Worm (Caenorhabditis elegans) whole organism, mixed stage, embryonic: ENCODE results near the gene txt-6.

Experiments used
- ces-1 ChIP-seq: fragments of 150-350 bp; optimal IDR thresholded peaks from 2 replicates; lab custom pipeline; 2014; ENCODE audit warnings: missing biosample characterization, missing genetic modification reagents, missing genetic modification characterization
- elt-1 ChIP-seq: sonication (generic microtip); optimal IDR thresholded peaks from 2 replicates; lab custom pipeline; 2017; ENCODE audit warnings: missing genetic modification characterization, mild to moderate bottlenecking, missing compliant biosample characterization, antibody characterized with exemption, moderate library complexity, borderline replicate concordance; ENCODE audit not compliant: insufficient read depth
- lin-13 ChIP-seq: fragments of 150-350 bp; optimal IDR thresholded peaks from 2 replicates; lab custom pipeline; 2014; ENCODE audit warnings: missing biosample characterization, missing genetic modification characterization
- lin-32 ChIP-seq: fragments of 200-800 bp; sonication (Bioruptor generic); optimal IDR thresholded peaks from 2 replicates; lab custom pipeline; 2018; ENCODE audit warnings: mild to moderate bottlenecking, missing genetic modification characterization, missing compliant biosample characterization
- lsy-2 ChIP-seq: fragments of 150-350 bp; optimal IDR thresholded peaks from 2 replicates; lab custom pipeline; 2014; ENCODE audit warnings: missing biosample characterization, missing genetic modification characterization
- mep-1 ChIP-seq: fragments of 150-350 bp; optimal IDR thresholded peaks from 2 replicates; lab custom pipeline; 2017; ENCODE audit warnings: missing biosample characterization, missing genetic modification reagents, missing genetic modification characterization, inconsistent platforms
- nhr-12 ChIP-seq: fragments of 150-350 bp; optimal IDR thresholded peaks from 2 replicates; lab custom pipeline; 2014; ENCODE audit warnings: missing biosample characterization, missing genetic modification characterization
- nhr-237 ChIP-seq: fragments of 150-350 bp; optimal IDR thresholded peaks from 2 replicates; lab custom pipeline; 2014; ENCODE audit warnings: missing biosample characterization, missing genetic modification characterization
- nhr-28 ChIP-seq: fragments of 150-350 bp; optimal IDR thresholded peaks from 2 replicates; lab custom pipeline; 2014; ENCODE audit warnings: missing biosample characterization, missing genetic modification characterization
- pha-4 ChIP-seq: fragments of 150-350 bp; optimal IDR thresholded peaks from 2 replicates; lab custom pipeline; 2018; ENCODE audit warnings: missing biosample characterization, missing genetic modification reagents, missing genetic modification characterization
- tbx-8 ChIP-seq: fragments of 200-800 bp; sonication (Bioruptor generic); optimal IDR thresholded peaks from 2 replicates; lab custom pipeline; 2018; ENCODE audit warnings: mild to moderate bottlenecking, missing genetic modification characterization, moderate library complexity, missing compliant biosample characterization

DNA sequence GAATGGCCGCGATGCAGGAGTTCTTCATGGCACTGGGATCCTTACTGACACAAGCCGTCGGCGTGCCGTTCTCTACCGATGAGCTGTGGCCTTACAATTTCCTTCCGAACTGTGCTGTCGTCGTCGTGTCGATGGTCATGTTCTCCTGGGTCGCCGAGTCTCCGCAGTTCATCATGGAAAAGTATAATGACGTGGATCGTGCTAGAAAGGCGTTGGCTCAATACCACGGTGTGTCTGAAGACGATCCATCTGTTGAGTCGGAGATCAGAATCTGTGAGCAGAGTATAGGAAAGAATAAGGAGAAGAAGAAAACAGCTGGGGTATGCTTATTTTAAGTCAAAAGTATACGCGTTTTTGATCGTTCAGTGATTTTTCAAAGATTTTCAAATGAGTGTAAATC is 7.5 kb downstream of the txt-6 start:
- TF ChIP-seq lsy-2: no peak
- TF ChIP-seq elt-1 (tag; lab: Kevin White, UChicago): no peak
- no peak for TF ChIP-seq mep-1 (tag; lab: Kevin White, UChicago)
- TF ChIP-seq nhr-28 (tag; lab: Kevin White, UChicago): no peak
- no peak for TF ChIP-seq ces-1 (GFP tag; lab: Kevin White, UChicago)
- TF ChIP-seq lin-32: no peak
- no peak for TF ChIP-seq nhr-12 (tag; lab: Kevin White, UChicago)
- TF ChIP-seq lin-13: no peak
- TF ChIP-seq tbx-8 (GFP tag; lab: Kevin White, UChicago): no peak
- TF ChIP-seq nhr-237 (tag; lab: Kevin White, UChicago): no peak
- TF ChIP-seq pha-4 (tag; lab: Kevin White, UChicago): no peak
